Worm (Caenorhabditis elegans) whole organism, late embryonic: ENCODE data around the gene acr-12.

Source experiments
- C38D4.7 ChIP-seq: fragments of 200-800 bp; sonication (Bioruptor generic); optimal IDR thresholded peaks from 2 replicates; lab custom pipeline; 2018; ENCODE audit warnings: mild to moderate bottlenecking, missing genetic modification characterization, moderate library complexity, missing compliant biosample characterization
- F13H6.1 ChIP-seq: sonication (generic microtip); optimal IDR thresholded peaks from 2 replicates; lab custom pipeline; 2016; ENCODE audit warnings: missing genetic modification characterization, missing compliant biosample characterization
- K09A11.1 ChIP-seq: sonication (generic microtip); optimal IDR thresholded peaks from 2 replicates; lab custom pipeline; 2017; ENCODE audit warnings: antibody characterized with exemption, mild to moderate bottlenecking, missing genetic modification characterization, missing compliant biosample characterization; ENCODE audit not compliant: insufficient read depth
- Y22D7AL.16 ChIP-seq: sonication (generic microtip); optimal IDR thresholded peaks from 2 replicates; lab custom pipeline; 2016; ENCODE audit warnings: missing genetic modification characterization, missing compliant biosample characterization
- ahr-1 ChIP-seq: sonication (generic microtip); optimal IDR thresholded peaks from 2 replicates; lab custom pipeline; 2016; ENCODE audit warnings: missing genetic modification characterization, missing compliant biosample characterization
- ceh-14 ChIP-seq: sonication (generic microtip); optimal IDR thresholded peaks from 2 replicates; lab custom pipeline; 2016; ENCODE audit warnings: missing genotype, missing genetic modification characterization, missing compliant biosample characterization
- ceh-18 ChIP-seq: sonication (generic microtip); optimal IDR thresholded peaks from 2 replicates; lab custom pipeline; 2016; ENCODE audit warnings: missing genetic modification characterization, missing compliant biosample characterization
- ceh-19 ChIP-seq: fragments of 200-800 bp; sonication (Bioruptor generic); optimal IDR thresholded peaks from 2 replicates; lab custom pipeline; 2018; ENCODE audit warnings: mild to moderate bottlenecking, missing genetic modification characterization, missing compliant biosample characterization
- ceh-2 ChIP-seq: sonication (generic microtip); optimal IDR thresholded peaks from 2 replicates; lab custom pipeline; 2016; ENCODE audit warnings: missing genotype, missing genetic modification characterization, missing compliant biosample characterization
- ceh-31 ChIP-seq: sonication (generic microtip); optimal IDR thresholded peaks from 2 replicates; lab custom pipeline; 2016; ENCODE audit warnings: missing genetic modification characterization, missing compliant biosample characterization
- ceh-45 ChIP-seq: fragments of 200-800 bp; sonication (Bioruptor generic); IDR thresholded peaks from 2 replicates; pipeline ENCODE4 v1.3.6; 2022; ENCODE audit warnings: missing genetic modification reagents, missing genetic modification characterization, missing compliant biosample characterization
- elt-2 ChIP-seq: sonication (generic microtip); optimal IDR thresholded peaks from 2 replicates; lab custom pipeline; 2016; ENCODE audit warnings: missing genetic modification reagents, missing genetic modification characterization, missing compliant biosample characterization
- elt-4 ChIP-seq: sonication (generic microtip); optimal IDR thresholded peaks from 2 replicates; lab custom pipeline; 2016; ENCODE audit warnings: missing genetic modification characterization, missing compliant biosample characterization
- eyg-1 ChIP-seq: sonication (generic microtip); optimal IDR thresholded peaks from 2 replicates; lab custom pipeline; 2016; ENCODE audit warnings: missing genotype, missing genetic modification characterization, missing compliant biosample characterization
- fax-1 ChIP-seq: sonication (generic microtip); optimal IDR thresholded peaks from 2 replicates; lab custom pipeline; 2016; ENCODE audit warnings: missing genotype, missing genetic modification characterization, missing compliant biosample characterization
- gmeb-2 ChIP-seq: sonication (generic microtip); optimal IDR thresholded peaks from 2 replicates; lab custom pipeline; 2016; ENCODE audit warnings: missing genetic modification characterization, inconsistent platforms, missing compliant biosample characterization
- hlh-13 ChIP-seq: fragments of 200-800 bp; sonication (Bioruptor generic); optimal IDR thresholded peaks from 2 replicates; lab custom pipeline; 2018; ENCODE audit warnings: mild to moderate bottlenecking, missing genetic modification characterization, missing compliant biosample characterization
- hlh-15 ChIP-seq: sonication (generic microtip); optimal IDR thresholded peaks from 2 replicates; lab custom pipeline; 2016; ENCODE audit warnings: missing genetic modification characterization, missing compliant biosample characterization
- hlh-30 ChIP-seq: sonication (generic microtip); optimal IDR thresholded peaks from 2 replicates; lab custom pipeline; 2017; ENCODE audit warnings: antibody characterized with exemption, missing genetic modification characterization, missing compliant biosample characterization; ENCODE audit not compliant: insufficient read depth
- hlh-8 ChIP-seq: sonication (generic microtip); optimal IDR thresholded peaks from 2 replicates; lab custom pipeline; 2016; ENCODE audit warnings: missing genotype, missing genetic modification characterization, missing compliant biosample characterization
- lin-11 ChIP-seq: fragments of 200-800 bp; sonication (Bioruptor generic); optimal IDR thresholded peaks from 2 replicates; lab custom pipeline; 2018; ENCODE audit warnings: mild to moderate bottlenecking, missing genetic modification characterization, missing compliant biosample characterization
- madf-2 ChIP-seq: sonication (generic microtip); optimal IDR thresholded peaks from 2 replicates; lab custom pipeline; 2017; ENCODE audit warnings: missing genetic modification characterization, missing compliant biosample characterization
- mec-3 ChIP-seq: sonication (generic microtip); optimal IDR thresholded peaks from 2 replicates; lab custom pipeline; 2016; ENCODE audit warnings: borderline replicate concordance, missing genetic modification characterization, missing compliant biosample characterization
- nfya-1 ChIP-seq: sonication (generic microtip); optimal IDR thresholded peaks from 2 replicates; lab custom pipeline; 2017; ENCODE audit warnings: missing genetic modification characterization, mild to moderate bottlenecking, missing compliant biosample characterization, antibody characterized with exemption, moderate library complexity
- nhr-11 ChIP-seq: fragments of 150-350 bp; optimal IDR thresholded peaks from 2 replicates; lab custom pipeline; 2014; ENCODE audit warnings: missing biosample characterization, missing genetic modification characterization
- npax-4 ChIP-seq: sonication (generic microtip); optimal IDR thresholded peaks from 2 replicates; lab custom pipeline; 2016; ENCODE audit warnings: missing genetic modification characterization, missing compliant biosample characterization
- odd-2 ChIP-seq: sonication (generic microtip); optimal IDR thresholded peaks from 2 replicates; lab custom pipeline; 2017; ENCODE audit warnings: antibody characterized with exemption, mild to moderate bottlenecking, missing genetic modification characterization, missing compliant biosample characterization
- pag-3 ChIP-seq: sonication (generic microtip); optimal IDR thresholded peaks from 2 replicates; lab custom pipeline; 2016; ENCODE audit warnings: missing compliant biosample characterization, missing genetic modification characterization, borderline replicate concordance
- pax-1 ChIP-seq: fragments of 150-350 bp; optimal IDR thresholded peaks from 2 replicates; lab custom pipeline; 2014; ENCODE audit warnings: missing biosample characterization, missing genetic modification characterization
- pha-4 ChIP-seq: fragments of 150-350 bp; optimal IDR thresholded peaks from 2 replicates; lab custom pipeline; 2018; ENCODE audit warnings: missing biosample characterization, missing genetic modification reagents, missing genetic modification characterization
- ref-2 ChIP-seq: sonication (generic microtip); optimal IDR thresholded peaks from 2 replicates; lab custom pipeline; 2016; ENCODE audit warnings: missing genetic modification characterization, missing compliant biosample characterization
- rnt-1 ChIP-seq: sonication (generic microtip); optimal IDR thresholded peaks from 2 replicates; lab custom pipeline; 2016; ENCODE audit warnings: missing genetic modification characterization, missing compliant biosample characterization
- syd-9 ChIP-seq: sonication (generic microtip); optimal IDR thresholded peaks from 2 replicates; lab custom pipeline; 2016; ENCODE audit warnings: mild to moderate bottlenecking, missing genetic modification characterization, moderate library complexity, missing compliant biosample characterization
- tbx-7 ChIP-seq: sonication (generic microtip); optimal IDR thresholded peaks from 2 replicates; lab custom pipeline; 2016; ENCODE audit warnings: missing genotype, missing genetic modification characterization, missing compliant biosample characterization
- unc-3 ChIP-seq, 2 experiments: fragments of 200-800 bp in 1 of 2; sonication (Bioruptor generic) in 1 of 2; sonication (generic microtip) in 1 of 2; conservative IDR thresholded peaks in 1 of 2; optimal IDR thresholded peaks in 1 of 2; 2 replicates each; pipeline versions ENCODE4 v1.3.6 to Lab custom; 2016 to 2022; ENCODE audit warnings: missing compliant biosample characterization in 2 of 2, missing genetic modification characterization in 2 of 2, missing genetic modification reagents in 1 of 2
- unc-42 ChIP-seq: sonication (generic microtip); optimal IDR thresholded peaks from 2 replicates; lab custom pipeline; 2016; ENCODE audit warnings: missing genotype, missing genetic modification characterization, missing compliant biosample characterization
- unc-55 ChIP-seq: sonication (generic microtip); optimal IDR thresholded peaks from 2 replicates; lab custom pipeline; 2017; ENCODE audit warnings: missing biosample characterization, missing genetic modification reagents, missing genetic modification characterization
- unc-86 ChIP-seq: sonication (generic microtip); optimal IDR thresholded peaks from 2 replicates; lab custom pipeline; 2016; ENCODE audit warnings: missing genetic modification characterization, missing compliant biosample characterization
- zip-5 ChIP-seq: sonication (generic microtip); optimal IDR thresholded peaks from 2 replicates; lab custom pipeline; 2016; ENCODE audit warnings: missing genetic modification characterization, missing compliant biosample characterization

acr-12 gene

DNA sequence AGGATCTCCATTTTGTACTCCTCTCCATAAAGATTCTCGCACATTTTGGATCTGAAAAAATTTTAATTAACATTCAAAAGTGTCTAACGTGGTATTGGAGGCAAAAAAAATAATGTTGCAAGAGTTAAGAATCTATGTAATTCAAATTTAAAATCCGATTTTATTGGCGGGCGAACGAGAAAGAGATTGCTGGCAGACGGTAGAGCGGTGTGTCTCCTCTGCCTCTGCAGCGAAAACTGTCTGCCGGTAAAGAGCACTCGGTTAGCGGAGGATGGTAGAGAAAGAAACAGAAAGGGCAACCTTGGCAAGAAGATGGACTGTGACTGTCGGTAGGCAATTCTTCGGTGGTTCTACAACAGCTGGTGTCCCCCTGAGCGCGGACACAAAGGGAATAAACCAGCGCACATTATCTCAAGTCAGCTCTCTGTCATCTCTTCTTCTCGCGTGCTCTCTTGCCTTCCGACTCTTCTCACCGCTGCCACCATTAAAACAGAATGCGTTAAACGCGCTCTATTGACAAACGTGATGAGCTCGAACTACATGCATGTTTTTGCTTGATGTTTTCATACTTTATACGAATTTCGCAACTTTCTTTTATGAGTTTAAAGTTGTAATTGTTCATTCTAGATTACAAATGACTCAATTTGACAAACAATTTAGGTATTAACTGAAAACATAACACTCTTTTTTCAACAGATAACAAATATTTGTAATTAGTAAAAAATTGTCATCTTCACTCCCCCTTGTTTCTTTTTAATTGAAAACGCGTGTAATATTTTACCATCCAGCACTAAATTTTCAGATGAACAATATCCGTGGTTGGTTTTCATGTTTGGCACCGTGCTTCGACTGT lies 13.6 kb upstream of the acr-12 start, which contains the start of the genes cdk-4 and F18H3.1 (continued):
- TF ChIP-seq unc-86 (tag; lab: Kevin White, UChicago) (no peak), ceh-18 (tag; lab: Kevin White, UChicago) (no peak), mec-3 (tag; lab: Kevin White, UChicago) (no peak), elt-2 (tag; lab: Kevin White, UChicago) (peak; percentile 19), F13H6.1 (tag; lab: Kevin White, UChicago) (no peak), elt-4 (tag; lab: Kevin White, UChicago) (no peak), madf-2 (tag; lab: Kevin White, UChicago) (no peak), K09A11.1 (tag; lab: Kevin White, UChicago) (no peak), pag-3 (tag; lab: Kevin White, UChicago) (no peak), unc-42 (peak; percentile 16), pha-4 (tag; lab: Kevin White, UChicago) (no peak), Y22D7AL.16 (tag; lab: Kevin White, UChicago) (no peak), nhr-11 (tag; lab: Kevin White, UChicago) (no peak), ceh-14 (tag; lab: Kevin White, UChicago) (no peak), zip-5 (no peak), fax-1 (tag; lab: Kevin White, UChicago) (no peak), tbx-7 (no peak), hlh-8 (tag; lab: Kevin White, UChicago) (no peak), lin-11 (tag; lab: Kevin White, UChicago) (no peak)

ce11 chrX:13525094-13525493 lies 7.6 kb upstream of the acr-12 start:
- TF ChIP-seq hlh-30 (peak; percentile 16), unc-3 (GFP tag; conservative IDR thresholded peaks at IDR 0.05; lab: Robert Waterston, UW) (no peak), unc-3 (tag; optimal IDR thresholded peaks at IDR 0.05; lab: Kevin White, UChicago) (no peak)

ce11 chrX:13526219-13527218 lies 6.1 kb upstream of the acr-12 start:
- TF ChIP-seq unc-55 (GFP tag; lab: Kevin White, UChicago) (peak; percentile 45), Y22D7AL.16 (tag; lab: Kevin White, UChicago) (no peak), nfya-1 (tag; lab: Kevin White, UChicago) (peak; percentile 66)

- TF ChIP-seq nfya-1 (tag; lab: Kevin White, UChicago) (peak; percentile 88), unc-55 (GFP tag; lab: Kevin White, UChicago) (peak; percentile 75), lin-11 (tag; lab: Kevin White, UChicago) (peak; percentile 8), gmeb-2 (tag; lab: Kevin White, UChicago) (no peak), rnt-1 (tag; lab: Kevin White, UChicago) (peak; percentile 61), elt-4 (tag; lab: Kevin White, UChicago) (no peak), hlh-15 (tag; lab: Kevin White, UChicago) (no peak), ceh-19 (peak; percentile 10), ref-2 (tag; lab: Kevin White, UChicago) (peak; percentile 80), pax-1 (tag; lab: Kevin White, UChicago) (no peak), npax-4 (tag; lab: Kevin White, UChicago) (no peak), syd-9 (tag; lab: Kevin White, UChicago) (peak; percentile 45), ceh-2 (no peak), C38D4.7 (no peak), unc-42 (peak; percentile 56), odd-2 (tag; lab: Kevin White, UChicago) (no peak), hlh-30 (peak; percentile 65), eyg-1 (tag; lab: Kevin White, UChicago) (peak; percentile 10), hlh-13 (GFP tag; lab: Kevin White, UChicago) (no peak), ahr-1 (tag; lab: Kevin White, UChicago) (no peak), ceh-31 (tag; lab: Kevin White, UChicago) (peak; percentile 78), ceh-14 (tag; lab: Kevin White, UChicago) (peak; percentile 9), mec-3 (tag; lab: Kevin White, UChicago) (no peak), ceh-45 (GFP tag; lab: Robert Waterston, UW) (no peak)
These were observed 5.1 kb upstream of the acr-12 start, which contains the start of gene pab-2 for ce11 chrX:13527347-13528092. Gene pab-2, minus strand, starts transcription at chrX:13527415.
